Fruit fly (Drosophila melanogaster) ovary, adult (tissue): ENCODE data around the gene RpL7.
A peak's percentile ranks its signal among the peaks of the same experiment; 100 is the strongest.

ENCODE experiments used
- CG17801 ChIP-seq: fragments of 200-800 bp; optimal IDR thresholded peaks from 2 replicates; lab custom pipeline; 2019; ENCODE audit warnings: missing biosample characterization, mild to moderate bottlenecking, missing genetic modification characterization, moderate library complexity; ENCODE audit not compliant: partially characterized antibody

RpL7 gene

dm6 chr2L:10200847-10201246 is at the start of gene RpL7, which contains the start of gene Ripalpha:
Gene RpL7, plus strand, starts transcription at chr2L:10201004.
Gene Ripalpha, minus strand, starts transcription at chr2L:10200974.
- peak; percentile 88 for TF ChIP-seq CG17801 (GFP tag; lab: Kevin White, UChicago)

- TF ChIP-seq CG17801 (GFP tag; lab: Kevin White, UChicago), result no peak
These were observed 46.4 kb upstream of the RpL7 start for dm6 chr2L:10154395-10154794.

- no peak for TF ChIP-seq CG17801 (GFP tag; lab: Kevin White, UChicago)
These were observed 28.4 kb upstream of the RpL7 start, which contains the start of gene CG13137 for dm6 chr2L:10172402-10172801. Gene CG13137, plus strand, starts transcription at chr2L:10172702.

- TF ChIP-seq CG17801 (GFP tag; lab: Kevin White, UChicago), result no peak
These were observed 20.5 kb upstream of the RpL7 start, which contains the start of gene CG44153 for dm6 chr2L:10180182-10180779. Gene CG44153, minus strand, starts transcription at chr2L:10180256.

- no peak for TF ChIP-seq CG17801 (GFP tag; lab: Kevin White, UChicago)
These were observed 9.4 kb upstream of the RpL7 start, which contains the start of gene Fum4 for dm6 chr2L:10191396-10191795. Gene Fum4, minus strand, starts transcription at chr2L:10191496.

- no peak for TF ChIP-seq CG17801 (GFP tag; lab: Kevin White, UChicago)
These were observed 1.9 kb upstream of the RpL7 start, which contains the start of gene Sur for dm6 chr2L:10198911-10199310. Gene Sur, minus strand, starts transcription at chr2L:10199117.

dm6 chr2L:10201743-10202142 is 939 bp downstream of the RpL7 start:
- no peak for TF ChIP-seq CG17801 (GFP tag; lab: Kevin White, UChicago)

- no peak for TF ChIP-seq CG17801 (GFP tag; lab: Kevin White, UChicago)
These were observed 3.2 kb downstream of the RpL7 start, which contains the start of gene CG34159 for dm6 chr2L:10203933-10204509. Gene CG34159, minus strand, starts transcription at chr2L:10204317.

- no peak for TF ChIP-seq CG17801 (GFP tag; lab: Kevin White, UChicago)
These were observed 5.1 kb downstream of the RpL7 start for dm6 chr2L:10205940-10206339.

- no peak for TF ChIP-seq CG17801 (GFP tag; lab: Kevin White, UChicago)
These were observed 5.9 kb downstream of the RpL7 start, which contains the start of gene Snx17 for dm6 chr2L:10206633-10207162. Gene Snx17, minus strand, starts transcription at chr2L:10206961.

dm6 chr2L:10208799-10209794 is 8.3 kb downstream of the RpL7 start, which contains the start of gene CG5731:
Gene CG5731, minus strand, starts transcription at chr2L:10209744.
- no peak for TF ChIP-seq CG17801 (GFP tag; lab: Kevin White, UChicago)

dm6 chr2L:10210631-10211557 is 10.1 kb downstream of the RpL7 start, which contains the start of the genes CG5727 and ath:
Gene CG5727, minus strand, starts transcription at chr2L:10210681.
Gene ath, plus strand, starts transcription at chr2L:10211143.
- no peak for TF ChIP-seq CG17801 (GFP tag; lab: Kevin White, UChicago)

- TF ChIP-seq CG17801 (GFP tag; lab: Kevin White, UChicago), result no peak
These were observed 19.2 kb downstream of the RpL7 start for dm6 chr2L:10220010-10220409.
